Worm (Caenorhabditis elegans) whole organism, L4/young adult: Measurements from ENCODE around the gene npax-4.

Experiments
- W03F9.2 ChIP-seq: fragments of 150-350 bp; optimal IDR thresholded peaks from 2 replicates; lab custom pipeline; 2014; ENCODE audit warnings: missing biosample characterization, missing genetic modification characterization
- dao-5 ChIP-seq: sonication (generic microtip); optimal IDR thresholded peaks from 2 replicates; lab custom pipeline; 2016; ENCODE audit warnings: missing genotype, missing genetic modification characterization, moderate library complexity, missing compliant biosample characterization
- him-1 ChIP-seq: sonication (generic microtip); optimal IDR thresholded peaks from 2 replicates; lab custom pipeline; 2016; ENCODE audit warnings: missing genotype, missing genetic modification reagents, missing genetic modification characterization, missing compliant biosample characterization

DNA sequence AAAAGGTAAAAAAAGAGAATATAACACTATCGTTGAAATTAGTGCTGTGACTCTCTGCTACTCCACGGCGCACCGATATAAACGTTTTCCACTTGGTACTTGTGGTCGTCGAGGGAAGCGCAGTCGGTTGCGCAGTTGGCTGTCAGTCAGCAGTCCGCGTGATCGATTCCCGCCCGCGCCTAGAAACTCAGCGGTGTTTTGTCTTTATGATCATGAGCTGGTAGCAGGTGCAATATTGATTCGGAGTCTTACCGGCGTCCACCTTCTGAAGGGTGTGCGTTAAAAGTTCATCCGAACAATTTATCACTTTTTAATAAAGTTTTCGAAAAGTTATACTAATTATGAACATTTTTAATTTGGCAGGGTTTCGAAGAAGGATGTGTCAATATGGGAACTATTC lies 47.4 kb upstream of the npax-4 start:
- TF ChIP-seq him-1, result peak; percentile 60
- TF ChIP-seq dao-5 (tag; lab: Kevin White, UChicago), result peak; percentile 94
- peak; percentile 42 for TF ChIP-seq W03F9.2 (tag; lab: Kevin White, UChicago)
